Fruit fly (Drosophila melanogaster) whole organism, pupa: ENCODE results near the gene raskol.
A peak's percentile ranks its signal among the peaks of the same experiment; 100 is the strongest.

Experiments used
- CG9948 ChIP-seq: fragments of 200-800 bp; sonication (Bioruptor generic); optimal IDR thresholded peaks from 2 replicates; lab custom pipeline; 2018; ENCODE audit warnings: missing biosample characterization, mild to moderate bottlenecking, missing genetic modification characterization, moderate library complexity
- EcR ChIP-seq: fragments of 200-800 bp; sonication (Bioruptor generic); optimal IDR thresholded peaks from 3 replicates; lab custom pipeline; 2019; ENCODE audit warnings: missing biosample characterization, missing genetic modification characterization, mild to moderate bottlenecking, moderate library complexity, missing genetic modification reagents
- Pif1A ChIP-seq: fragments of 200-800 bp; sonication (Bioruptor generic); optimal IDR thresholded peaks from 3 replicates; lab custom pipeline; 2016; ENCODE audit warnings: missing biosample characterization, missing genetic modification characterization
- gl ChIP-seq: fragments of 200-800 bp; sonication (Bioruptor generic); optimal IDR thresholded peaks from 2 replicates; lab custom pipeline; 2018; ENCODE audit warnings: missing biosample characterization, mild to moderate bottlenecking, missing genetic modification characterization

- TF ChIP-seq EcR: no peak
- TF ChIP-seq CG9948 (tag; lab: Kevin White, UChicago): peak; percentile 16
- no peak for TF ChIP-seq Pif1A (GFP tag; lab: Kevin White, UChicago)
- no peak for TF ChIP-seq gl
Measured at dm6 chrX:17686179-17686578, 23.8 kb upstream of the raskol start.
